Fruit fly (Drosophila melanogaster) whole organism, embryonic: ENCODE data around the gene CG13314.

Source experiments
- Bdp1 ChIP-seq: fragments of 200-800 bp; sonication (Bioruptor generic); optimal IDR thresholded peaks from 3 replicates; lab custom pipeline; 2016; ENCODE audit warnings: missing biosample characterization, missing genetic modification characterization
- CG10321 ChIP-seq: fragments of 200-800 bp; sonication (Bioruptor generic); IDR thresholded peaks from 2 replicates; pipeline ENCODE4 v1.3.6; 2022; ENCODE audit warnings: missing biosample characterization, missing genetic modification characterization
- CG10654 ChIP-seq: fragments of 200-800 bp; sonication (Bioruptor generic); optimal IDR thresholded peaks from 2 replicates; lab custom pipeline; 2016; ENCODE audit warnings: missing biosample characterization, missing genetic modification characterization
- CG10959 ChIP-seq: fragments of 200-800 bp; sonication (Bioruptor generic); IDR thresholded peaks from 2 replicates; pipeline ENCODE4 v1.3.6; 2022; ENCODE audit warnings: missing biosample characterization, missing genetic modification characterization
- CG11093 ChIP-seq: fragments of 200-800 bp; sonication (Bioruptor generic); IDR thresholded peaks from 3 replicates; pipeline ENCODE4 v1.3.6; 2022; ENCODE audit warnings: missing biosample characterization, missing genetic modification characterization
- CG12299 ChIP-seq: fragments of 200-800 bp; sonication (Bioruptor generic); optimal IDR thresholded peaks from 2 replicates; lab custom pipeline; 2018; ENCODE audit warnings: missing biosample characterization, mild to moderate bottlenecking, missing genetic modification characterization
- CG12659 ChIP-seq: fragments of 200-800 bp; sonication (Bioruptor generic); optimal IDR thresholded peaks from 3 replicates; lab custom pipeline; 2017; ENCODE audit warnings: mild to moderate bottlenecking, missing biosample characterization, missing genetic modification reagents, missing genetic modification characterization
- CG14014 ChIP-seq: fragments of 200-800 bp; sonication (Bioruptor generic); IDR thresholded peaks from 2 replicates; pipeline ENCODE4 v1.3.6; 2022; ENCODE audit warnings: missing biosample characterization, missing genetic modification characterization
- CG14667 ChIP-seq: fragments of 200-800 bp; sonication (Bioruptor generic); IDR thresholded peaks from 2 replicates; pipeline ENCODE4 v1.3.6; 2022; ENCODE audit warnings: missing biosample characterization, missing genetic modification characterization
- CG14965 ChIP-seq: fragments of 200-800 bp; sonication (Bioruptor generic); optimal IDR thresholded peaks from 2 replicates; lab custom pipeline; 2016; ENCODE audit warnings: missing biosample characterization, missing genetic modification characterization, borderline replicate concordance
- CG1602 ChIP-seq: fragments of 200-800 bp; sonication (Bioruptor generic); optimal IDR thresholded peaks from 3 replicates; lab custom pipeline; 2016; ENCODE audit warnings: missing biosample characterization, missing genetic modification characterization
- CG17186 ChIP-seq: fragments of 200-800 bp; sonication (Bioruptor generic); optimal IDR thresholded peaks from 3 replicates; lab custom pipeline; 2017; ENCODE audit warnings: missing biosample characterization, missing genetic modification reagents, missing genetic modification characterization
- CG18476 ChIP-seq: fragments of 200-800 bp; sonication (Bioruptor generic); optimal IDR thresholded peaks from 2 replicates; lab custom pipeline; 2016; ENCODE audit warnings: missing biosample characterization, mild to moderate bottlenecking, missing genetic modification characterization
- CG31441 ChIP-seq: fragments of 200-800 bp; sonication (Bioruptor generic); IDR thresholded peaks from 2 replicates; pipeline ENCODE4 v1.3.6; 2022; ENCODE audit warnings: missing biosample characterization, missing genetic modification characterization
- CG3163 ChIP-seq: fragments of 200-800 bp; sonication (Bioruptor generic); optimal IDR thresholded peaks from 3 replicates; lab custom pipeline; 2016; ENCODE audit warnings: missing biosample characterization, missing genetic modification characterization
- CG32767 ChIP-seq: fragments of 200-800 bp; sonication (Bioruptor generic); IDR thresholded peaks from 2 replicates; pipeline ENCODE4 v1.3.6; 2022; ENCODE audit warnings: missing biosample characterization, missing genetic modification characterization
- CG4707 ChIP-seq: fragments of 200-800 bp; sonication (Bioruptor generic); optimal IDR thresholded peaks from 2 replicates; lab custom pipeline; 2018; ENCODE audit warnings: missing biosample characterization, mild to moderate bottlenecking, missing genetic modification characterization, moderate library complexity
- CG7963 ChIP-seq: fragments of 200-800 bp; sonication (Bioruptor generic); IDR thresholded peaks from 3 replicates; pipeline ENCODE4 v1.3.6; 2022; ENCODE audit warnings: missing biosample characterization, missing genetic modification characterization; ENCODE audit not compliant: partially characterized antibody
- CrebB ChIP-seq: fragments of 200-800 bp; sonication (Bioruptor generic); optimal IDR thresholded peaks from 3 replicates; lab custom pipeline; 2018; ENCODE audit warnings: missing biosample characterization, mild to moderate bottlenecking, missing genetic modification characterization
- D19A ChIP-seq: fragments of 200-800 bp; optimal IDR thresholded peaks from 3 replicates; lab custom pipeline; 2019; ENCODE audit warnings: missing biosample characterization, mild to moderate bottlenecking, missing genetic modification characterization, moderate library complexity
- Dip2 ChIP-seq: fragments of 200-800 bp; sonication (Bioruptor generic); IDR thresholded peaks from 2 replicates; pipeline ENCODE4 v1.3.6; 2022; ENCODE audit warnings: missing biosample characterization, missing genetic modification characterization
- Dll ChIP-seq: fragments of 200-800 bp; sonication (Bioruptor generic); IDR thresholded peaks from 4 replicates; pipeline ENCODE4 v1.3.6; 2022; ENCODE audit warnings: missing biosample characterization, missing genetic modification characterization; ENCODE audit not compliant: partially characterized antibody
- E2f2 ChIP-seq: fragments of 200-800 bp; sonication (Bioruptor generic); IDR thresholded peaks from 2 replicates; pipeline ENCODE4 v1.3.6; 2022; ENCODE audit warnings: missing biosample characterization, missing genetic modification characterization
- HmgZ ChIP-seq: fragments of 200-800 bp; sonication (Bioruptor generic); optimal IDR thresholded peaks from 2 replicates; lab custom pipeline; 2018; ENCODE audit warnings: missing biosample characterization, mild to moderate bottlenecking, missing genetic modification characterization
- Mad ChIP-seq: fragments of 200-800 bp; sonication (Bioruptor generic); optimal IDR thresholded peaks from 2 replicates; lab custom pipeline; 2016; ENCODE audit warnings: missing biosample characterization, missing genetic modification characterization
- NK7.1 ChIP-seq: fragments of 200-800 bp; sonication (Bioruptor generic); optimal IDR thresholded peaks from 3 replicates; lab custom pipeline; 2016; ENCODE audit warnings: missing biosample characterization, missing genetic modification characterization
- PHDP ChIP-seq: fragments of 200-800 bp; sonication (Bioruptor generic); optimal IDR thresholded peaks from 3 replicates; lab custom pipeline; 2018; ENCODE audit warnings: missing biosample characterization, mild to moderate bottlenecking, missing genetic modification characterization, moderate library complexity
- Usf ChIP-seq: fragments of 200-800 bp; sonication (Bioruptor generic); optimal IDR thresholded peaks from 2 replicates; lab custom pipeline; 2017; ENCODE audit warnings: missing genotype, missing biosample characterization, missing genetic modification characterization
- Vsx1 ChIP-seq: fragments of 200-800 bp; sonication (Bioruptor generic); optimal IDR thresholded peaks from 2 replicates; lab custom pipeline; 2017; ENCODE audit warnings: missing biosample characterization, mild to moderate bottlenecking, missing genetic modification characterization, missing genetic modification reagents
- amos ChIP-seq: fragments of 200-800 bp; sonication (Bioruptor generic); IDR thresholded peaks from 2 replicates; pipeline ENCODE4 v1.3.6; 2022; ENCODE audit warnings: missing biosample characterization, missing genetic modification characterization; ENCODE audit not compliant: partially characterized antibody
- aop ChIP-seq: fragments of 200-800 bp; sonication (Bioruptor generic); IDR thresholded peaks from 2 replicates; pipeline ENCODE4 v1.3.6; 2022; ENCODE audit warnings: missing biosample characterization, missing genetic modification characterization
- az2 ChIP-seq: fragments of 200-800 bp; sonication (Bioruptor generic); optimal IDR thresholded peaks from 3 replicates; lab custom pipeline; 2016; ENCODE audit warnings: missing biosample characterization, missing genetic modification characterization
- bsh ChIP-seq, 2 experiments: fragments of 200-800 bp; sonication (Bioruptor generic); optimal IDR thresholded peaks; 2 replicates each; lab custom pipeline; 2017 to 2018; ENCODE audit warnings: mild to moderate bottlenecking in 2 of 2, missing biosample characterization in 2 of 2, missing genetic modification characterization in 2 of 2, moderate library complexity in 1 of 2
- btn ChIP-seq: fragments of 200-800 bp; sonication (Bioruptor generic); optimal IDR thresholded peaks from 2 replicates; lab custom pipeline; 2016; ENCODE audit warnings: missing biosample characterization, missing genetic modification characterization
- jing ChIP-seq: fragments of 200-800 bp; sonication (Bioruptor generic); optimal IDR thresholded peaks from 2 replicates; lab custom pipeline; 2018; ENCODE audit warnings: missing biosample characterization, mild to moderate bottlenecking, missing genetic modification characterization
- kay ChIP-seq: fragments of 200-800 bp; sonication (Bioruptor generic); optimal IDR thresholded peaks from 2 replicates; lab custom pipeline; 2016; ENCODE audit warnings: missing biosample characterization, missing genetic modification characterization
- mld ChIP-seq: fragments of 200-800 bp; sonication (Bioruptor generic); IDR thresholded peaks from 3 replicates; pipeline ENCODE4 v1.3.6; 2022; ENCODE audit warnings: missing biosample characterization, missing genetic modification characterization; ENCODE audit not compliant: partially characterized antibody
- pita ChIP-seq: fragments of 200-800 bp; sonication (Bioruptor generic); optimal IDR thresholded peaks from 2 replicates; lab custom pipeline; 2017; ENCODE audit warnings: missing biosample characterization, mild to moderate bottlenecking, missing genetic modification characterization
- psq ChIP-seq: fragments of 200-800 bp; sonication (Bioruptor generic); optimal IDR thresholded peaks from 2 replicates; lab custom pipeline; 2017; ENCODE audit warnings: missing biosample characterization, missing genetic modification characterization
- pum ChIP-seq: fragments of 200-800 bp; sonication (Bioruptor generic); optimal IDR thresholded peaks from 2 replicates; lab custom pipeline; 2016; ENCODE audit warnings: missing biosample characterization, missing genetic modification characterization
- ro ChIP-seq: fragments of 200-800 bp; sonication (Bioruptor generic); IDR thresholded peaks from 2 replicates; pipeline ENCODE4 v1.3.6; 2022; ENCODE audit warnings: missing biosample characterization, missing genetic modification characterization
- salm ChIP-seq: fragments of 200-800 bp; sonication (Bioruptor generic); optimal IDR thresholded peaks from 2 replicates; lab custom pipeline; 2018; ENCODE audit warnings: missing biosample characterization, mild to moderate bottlenecking, missing genetic modification characterization
- sens-2 ChIP-seq: fragments of 200-800 bp; sonication (Bioruptor generic); IDR thresholded peaks from 2 replicates; pipeline ENCODE4 v1.3.6; 2022; ENCODE audit warnings: missing biosample characterization, missing genetic modification characterization
- slp2 ChIP-seq: fragments of 200-800 bp; sonication (Bioruptor generic); optimal IDR thresholded peaks from 2 replicates; lab custom pipeline; 2016; ENCODE audit warnings: missing biosample characterization, missing genetic modification characterization
- sob ChIP-seq: fragments of 200-800 bp; sonication (Bioruptor generic); IDR thresholded peaks from 2 replicates; pipeline ENCODE4 v1.3.6; 2022; ENCODE audit warnings: missing biosample characterization, missing genetic modification characterization
- tup ChIP-seq: fragments of 200-800 bp; sonication (Bioruptor generic); optimal IDR thresholded peaks from 2 replicates; lab custom pipeline; 2016; ENCODE audit warnings: missing biosample characterization, mild to moderate bottlenecking, missing genetic modification characterization, moderate library complexity
- wdn ChIP-seq: fragments of 200-800 bp; sonication (Bioruptor generic); IDR thresholded peaks from 2 replicates; pipeline ENCODE4 v1.3.6; 2022; ENCODE audit warnings: missing biosample characterization, missing genetic modification characterization
- z ChIP-seq: fragments of 200-800 bp; sonication (Bioruptor generic); IDR thresholded peaks from 3 replicates; pipeline ENCODE4 v1.3.6; 2022; ENCODE audit warnings: missing biosample characterization, missing genetic modification characterization
- zf30C ChIP-seq: fragments of 200-800 bp; sonication (Bioruptor generic); optimal IDR thresholded peaks from 3 replicates; lab custom pipeline; 2018; ENCODE audit warnings: missing biosample characterization, mild to moderate bottlenecking, missing genetic modification characterization

The CG13314 gene

DNA sequence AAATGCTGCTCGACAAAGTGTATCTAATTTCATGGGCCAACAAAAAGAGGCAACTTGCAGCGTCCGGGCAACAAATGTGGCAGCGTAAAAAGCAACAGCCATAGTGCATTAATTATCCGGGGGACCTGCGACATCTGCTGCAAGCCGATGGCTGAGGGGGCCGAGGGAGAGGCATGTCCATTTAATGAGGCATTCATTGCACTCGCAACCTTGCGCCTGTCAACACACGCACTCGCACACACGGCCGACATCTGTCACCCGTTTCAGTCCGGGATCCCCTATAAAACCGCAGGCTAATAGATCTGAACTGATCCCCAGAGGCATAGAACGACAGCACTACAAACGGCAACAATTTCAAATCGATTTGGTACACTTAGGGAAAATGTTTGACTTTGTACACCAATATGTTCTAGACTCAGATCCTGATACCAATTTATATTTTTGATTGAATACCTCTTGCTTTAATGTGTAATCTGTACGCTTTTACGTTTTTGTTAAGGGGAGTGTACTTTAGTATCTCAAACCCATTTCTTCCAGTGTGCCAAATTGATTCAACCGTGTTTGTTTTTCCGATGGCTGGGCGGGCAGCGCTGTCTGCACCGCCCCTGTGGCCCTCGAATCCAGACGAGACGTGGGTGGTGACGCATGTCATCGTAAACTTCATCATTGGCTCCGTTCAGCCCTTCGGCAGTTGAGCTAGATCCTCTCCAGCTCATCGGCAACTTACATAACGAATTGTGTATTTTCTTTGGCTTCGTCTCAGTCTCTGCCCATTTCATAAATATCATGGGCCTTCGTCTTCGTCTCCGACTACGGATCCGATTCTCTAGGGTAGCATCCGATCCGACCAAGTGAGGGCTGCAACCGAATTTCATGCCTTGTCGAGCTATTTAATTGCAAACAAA lies 30.1 kb downstream of the CG13314 start (continued):
- peak; percentile 17 for TF ChIP-seq HmgZ (tag; lab: Kevin White, UChicago)
- peak; percentile 71 for TF ChIP-seq D19A
- TF ChIP-seq z (GFP tag; lab: Robert Waterston, UW) = peak; percentile 48; the same call in 1 of the 3 replicates
- TF ChIP-seq CG14014 (GFP tag; lab: Robert Waterston, UW) = peak; percentile 27; the same call in 1 of the 2 replicates
- TF ChIP-seq pita = no peak
- TF ChIP-seq bsh (GFP tag; optimal IDR thresholded peaks at IDR 0.05; lab: Kevin White, UChicago) = peak in 1 of 2 experiments; percentile 86
- TF ChIP-seq CG1602 = peak; percentile 66
- TF ChIP-seq CG17186 = peak; percentile 59
- TF ChIP-seq Dip2 (GFP tag; lab: Robert Waterston, UW) = no peak
- peak; percentile 12 for TF ChIP-seq Vsx1
- TF ChIP-seq sens-2 (GFP tag; lab: Robert Waterston, UW) = peak; percentile 84
- TF ChIP-seq Bdp1 (GFP tag; lab: Kevin White, UChicago) = peak; percentile 32
- no peak for TF ChIP-seq tup (GFP tag; lab: Kevin White, UChicago)
- peak; percentile 24 for TF ChIP-seq CG14965 (GFP tag; lab: Kevin White, UChicago)
- TF ChIP-seq jing (GFP tag; lab: Kevin White, UChicago) = peak; percentile 53
- TF ChIP-seq wdn (GFP tag; lab: Robert Waterston, UW) = no peak
- TF ChIP-seq CG4707 (GFP tag; lab: Kevin White, UChicago) = no peak
- TF ChIP-seq CG32767 (GFP tag; lab: Robert Waterston, UW) = 0 out of 2 replicates have a peak, but pooled peaks have one; percentile 43
- peak; percentile 66; the same call in 1 of the 2 replicates for TF ChIP-seq CG31441 (GFP tag; lab: Robert Waterston, UW)
- TF ChIP-seq zf30C = peak; percentile 90
- TF ChIP-seq sob (GFP tag; lab: Robert Waterston, UW) = peak; percentile 69
- TF ChIP-seq Mad (GFP tag; lab: Kevin White, UChicago) = peak; percentile 45
- peak; percentile 38 for TF ChIP-seq Usf (GFP tag; lab: Kevin White, UChicago)
- TF ChIP-seq kay (GFP tag; lab: Kevin White, UChicago) = peak; percentile 64
- TF ChIP-seq CG7963 (GFP tag; lab: Robert Waterston, UW) = no peak
- TF ChIP-seq CG12659 (GFP tag; lab: Kevin White, UChicago) = no peak
- peak; percentile 72 for TF ChIP-seq az2 (GFP tag; lab: Kevin White, UChicago)
- no peak for TF ChIP-seq Dll (GFP tag; lab: Robert Waterston, UW)
- peak; percentile 48; the same call in 1 of the 2 replicates for TF ChIP-seq E2f2 (GFP tag; lab: Robert Waterston, UW)
- no peak for TF ChIP-seq amos (GFP tag; lab: Robert Waterston, UW)
- peak; percentile 68; the same call in 1 of the 2 replicates for TF ChIP-seq ro
- peak; percentile 63 for TF ChIP-seq CG18476 (GFP tag; lab: Kevin White, UChicago)
- TF ChIP-seq CG3163 = peak; percentile 53
- no peak for TF ChIP-seq CG12299
- TF ChIP-seq btn (GFP tag; lab: Kevin White, UChicago) = peak; percentile 72
- TF ChIP-seq slp2 = peak; percentile 59
- TF ChIP-seq aop (GFP tag; lab: Robert Waterston, UW) = no peak
- peak; percentile 79 for TF ChIP-seq CG14667 (GFP tag; lab: Robert Waterston, UW)
- no peak for TF ChIP-seq mld
- no peak for TF ChIP-seq psq (GFP tag; lab: Kevin White, UChicago)
- TF ChIP-seq NK7.1 (GFP tag; lab: Kevin White, UChicago) = peak; percentile 41
- no peak for TF ChIP-seq CrebB (tag; lab: Kevin White, UChicago)
- TF ChIP-seq salm (tag; lab: Kevin White, UChicago) = peak; percentile 6
- peak; percentile 76 for TF ChIP-seq CG10654 (GFP tag; lab: Kevin White, UChicago)
- peak; percentile 95 for TF ChIP-seq CG10959 (GFP tag; lab: Robert Waterston, UW)
- peak; percentile 90 for TF ChIP-seq pum
- no peak for TF ChIP-seq PHDP (tag; lab: Kevin White, UChicago)
- no peak for TF ChIP-seq CG10321
- TF ChIP-seq CG11093 (GFP tag; lab: Robert Waterston, UW) = peak; percentile 80
